Worm (Caenorhabditis elegans) whole organism, L1 larva: ENCODE data around the gene mig-15.

Experiments used
- aha-1 ChIP-seq: fragments of 150-350 bp; optimal IDR thresholded peaks from 2 replicates; lab custom pipeline; 2014; ENCODE audit warnings: missing biosample characterization, missing genetic modification characterization
- alr-1 ChIP-seq: fragments of 200-800 bp; sonication (Bioruptor generic); optimal IDR thresholded peaks from 2 replicates; lab custom pipeline; 2018; ENCODE audit warnings: borderline replicate concordance, mild to moderate bottlenecking, missing genetic modification characterization, missing compliant biosample characterization
- aly-2 ChIP-seq: fragments of 150-350 bp; optimal IDR thresholded peaks from 2 replicates; lab custom pipeline; 2014; ENCODE audit warnings: missing biosample characterization, missing genetic modification characterization
- ama-1 ChIP-seq: fragments of 150-350 bp; optimal IDR thresholded peaks from 2 replicates; lab custom pipeline; 2014
- blmp-1 ChIP-seq: fragments of 150-350 bp; optimal IDR thresholded peaks from 2 replicates; lab custom pipeline; 2014; ENCODE audit warnings: missing biosample characterization, missing genetic modification characterization
- ceh-88 ChIP-seq: fragments of 200-800 bp; sonication (Bioruptor generic); IDR thresholded peaks from 2 replicates; pipeline ENCODE4 v1.3.6; 2022; ENCODE audit warnings: missing genetic modification characterization, missing compliant biosample characterization
- ceh-90 ChIP-seq: sonication (generic microtip); optimal IDR thresholded peaks from 2 replicates; lab custom pipeline; 2016; ENCODE audit warnings: missing genetic modification characterization, missing compliant biosample characterization
- dpl-1 ChIP-seq, 3 experiments: fragments of 150-350 bp in 2 of 3; sonication (generic microtip) in 1 of 3; optimal IDR thresholded peaks; 2 replicates each; lab custom pipeline; 2014 to 2017; ENCODE audit warnings: missing biosample characterization in 3 of 3, missing genetic modification characterization in 3 of 3, missing genetic modification reagents in 3 of 3
- efl-1 ChIP-seq, 4 experiments: fragments of 150-350 bp; optimal IDR thresholded peaks in 3 of 4; peaks in 1 of 4; 1 replicate in 1 of 4; 2 replicates in 3 of 4; lab custom pipeline; 2014; ENCODE audit warnings: missing biosample characterization in 2 of 4, missing genetic modification characterization in 2 of 4, missing genetic modification reagents in 2 of 4
- elt-3 ChIP-seq, 6 experiments: fragments of 150-350 bp in 1 of 6; sonication (generic microtip); optimal IDR thresholded peaks; 2 replicates each; lab custom pipeline; 2017 to 2018; ENCODE audit warnings: missing biosample characterization in 6 of 6, missing genetic modification characterization in 6 of 6, inconsistent platforms in 1 of 6
- fkh-4 ChIP-seq: sonication (generic microtip); optimal IDR thresholded peaks from 2 replicates; lab custom pipeline; 2016; ENCODE audit warnings: missing compliant biosample characterization, missing genetic modification characterization, borderline replicate concordance
- grh-1 ChIP-seq: fragments of 200-800 bp; sonication (Bioruptor generic); IDR thresholded peaks from 2 replicates; pipeline ENCODE4 v1.3.6; 2022; ENCODE audit warnings: missing genetic modification reagents, missing genetic modification characterization, missing compliant biosample characterization
- hlh-17 ChIP-seq: fragments of 200-800 bp; sonication (Bioruptor generic); optimal IDR thresholded peaks from 2 replicates; lab custom pipeline; 2018; ENCODE audit warnings: missing genetic modification characterization, mild to moderate bottlenecking, missing compliant biosample characterization, moderate library complexity, borderline replicate concordance
- irx-1 ChIP-seq: sonication (generic microtip); optimal IDR thresholded peaks from 2 replicates; lab custom pipeline; 2016; ENCODE audit warnings: missing genetic modification characterization, missing compliant biosample characterization
- jun-1 ChIP-seq: fragments of 150-350 bp; optimal IDR thresholded peaks from 2 replicates; lab custom pipeline; 2014; ENCODE audit warnings: missing biosample characterization, missing genetic modification reagents, missing genetic modification characterization
- lin-13 ChIP-seq: fragments of 150-350 bp; optimal IDR thresholded peaks from 2 replicates; lab custom pipeline; 2014; ENCODE audit warnings: missing biosample characterization, missing genetic modification reagents, missing genetic modification characterization
- lin-14 ChIP-seq: fragments of 200-800 bp; sonication (Bioruptor generic); optimal IDR thresholded peaks from 2 replicates; lab custom pipeline; 2018; ENCODE audit warnings: mild to moderate bottlenecking, missing genetic modification characterization, moderate library complexity, missing compliant biosample characterization
- lin-15B ChIP-seq: fragments of 150-350 bp; sonication (generic microtip); optimal IDR thresholded peaks from 3 replicates; lab custom pipeline; 2014; ENCODE audit warnings: missing biosample characterization, missing genetic modification characterization
- lin-39 ChIP-seq: fragments of 150-350 bp; optimal IDR thresholded peaks from 2 replicates; lab custom pipeline; 2014; ENCODE audit warnings: missing biosample characterization, missing genetic modification reagents, missing genetic modification characterization
- lsy-2 ChIP-seq, 2 experiments: fragments of 150-350 bp; optimal IDR thresholded peaks; 2 replicates each; lab custom pipeline; 2014; ENCODE audit warnings: missing biosample characterization in 2 of 2, missing genetic modification characterization in 2 of 2
- mab-9 ChIP-seq: fragments of 200-800 bp; sonication (Bioruptor generic); IDR thresholded peaks from 2 replicates; pipeline ENCODE4 v1.3.6; 2022; ENCODE audit warnings: missing genetic modification reagents, missing genetic modification characterization, missing compliant biosample characterization
- mdl-1 ChIP-seq, 2 experiments: fragments of 150-350 bp; optimal IDR thresholded peaks; 2 replicates each; lab custom pipeline; 2014 to 2017; ENCODE audit warnings: missing biosample characterization in 2 of 2, missing genetic modification characterization in 2 of 2, inconsistent platforms in 1 of 2
- mep-1 ChIP-seq: fragments of 150-350 bp; optimal IDR thresholded peaks from 2 replicates; lab custom pipeline; 2014; ENCODE audit warnings: missing biosample characterization, missing genetic modification characterization
- nhr-20 ChIP-seq: sonication (generic microtip); optimal IDR thresholded peaks from 2 replicates; lab custom pipeline; 2016; ENCODE audit warnings: mild to moderate bottlenecking, missing genetic modification characterization, missing compliant biosample characterization
- nhr-28 ChIP-seq: fragments of 150-350 bp; optimal IDR thresholded peaks from 2 replicates; lab custom pipeline; 2014; ENCODE audit warnings: missing biosample characterization, missing genetic modification characterization
- nhr-77 ChIP-seq: fragments of 150-350 bp; optimal IDR thresholded peaks from 2 replicates; lab custom pipeline; 2014; ENCODE audit warnings: missing biosample characterization, missing genetic modification characterization
- nhr-85 ChIP-seq: sonication (generic microtip); peaks from one replicate; lab custom pipeline; 2016; ENCODE audit warnings: missing genetic modification characterization, inconsistent platforms, missing compliant biosample characterization
- pag-3 ChIP-seq: sonication (generic microtip); optimal IDR thresholded peaks from 2 replicates; lab custom pipeline; 2017; ENCODE audit warnings: missing genetic modification characterization, mild to moderate bottlenecking, missing compliant biosample characterization, antibody characterized with exemption, borderline replicate concordance; ENCODE audit not compliant: insufficient read depth
- pax-3 ChIP-seq: fragments of 200-800 bp; sonication (Bioruptor generic); optimal IDR thresholded peaks from 2 replicates; lab custom pipeline; 2018; ENCODE audit warnings: mild to moderate bottlenecking, missing genetic modification characterization, moderate library complexity, missing compliant biosample characterization
- pqm-1 ChIP-seq: sonication (generic microtip); optimal IDR thresholded peaks from 3 replicates; lab custom pipeline; 2017; ENCODE audit warnings: missing biosample characterization, missing genetic modification characterization
- rnt-1 ChIP-seq: sonication (generic microtip); optimal IDR thresholded peaks from 2 replicates; lab custom pipeline; 2016; ENCODE audit warnings: mild to moderate bottlenecking, missing genetic modification characterization, moderate library complexity, missing compliant biosample characterization
- skn-1 ChIP-seq: fragments of 150-350 bp; optimal IDR thresholded peaks from 2 replicates; lab custom pipeline; 2014; ENCODE audit warnings: missing biosample characterization, missing genetic modification characterization
- snpc-4 ChIP-seq: fragments of 150-350 bp; optimal IDR thresholded peaks from 2 replicates; lab custom pipeline; 2014; ENCODE audit warnings: missing biosample characterization, missing genetic modification characterization
- snu-23 ChIP-seq: sonication (generic microtip); optimal IDR thresholded peaks from 2 replicates; lab custom pipeline; 2016; ENCODE audit warnings: missing genetic modification characterization, missing compliant biosample characterization
- sox-4 ChIP-seq: sonication (generic microtip); optimal IDR thresholded peaks from 2 replicates; lab custom pipeline; 2016; ENCODE audit warnings: missing genetic modification characterization, missing compliant biosample characterization
- sptf-1 ChIP-seq: fragments of 150-350 bp; optimal IDR thresholded peaks from 2 replicates; lab custom pipeline; 2014; ENCODE audit warnings: missing biosample characterization, missing genetic modification characterization
- swsn-7 ChIP-seq: sonication (generic microtip); optimal IDR thresholded peaks from 2 replicates; lab custom pipeline; 2016; ENCODE audit warnings: missing genetic modification characterization, missing compliant biosample characterization
- unc-30 ChIP-seq: sonication (generic microtip); optimal IDR thresholded peaks from 2 replicates; lab custom pipeline; 2017; ENCODE audit warnings: missing biosample characterization, missing genetic modification characterization
- unc-62 ChIP-seq: fragments of 150-350 bp; optimal IDR thresholded peaks from 2 replicates; lab custom pipeline; 2014; ENCODE audit warnings: missing biosample characterization, missing genetic modification reagents, missing genetic modification characterization
- unc-86 ChIP-seq: sonication (generic microtip); optimal IDR thresholded peaks from 2 replicates; lab custom pipeline; 2016; ENCODE audit warnings: missing genetic modification characterization, missing compliant biosample characterization
- unc-98 ChIP-seq: fragments of 200-800 bp; sonication (Bioruptor generic); IDR thresholded peaks from 2 replicates; pipeline ENCODE4 v1.3.6; 2022; ENCODE audit warnings: missing genetic modification characterization, missing compliant biosample characterization
- zip-4 ChIP-seq: fragments of 200-800 bp; sonication (Bioruptor generic); optimal IDR thresholded peaks from 2 replicates; lab custom pipeline; 2018; ENCODE audit warnings: mild to moderate bottlenecking, missing genetic modification characterization, moderate library complexity, missing compliant biosample characterization
- ztf-11 ChIP-seq, 2 experiments: sonication (generic microtip); optimal IDR thresholded peaks; 2 replicates each; lab custom pipeline; 2016 to 2017; ENCODE audit warnings: missing genetic modification characterization in 2 of 2, missing biosample characterization in 1 of 2, missing compliant biosample characterization in 1 of 2
- ztf-4 ChIP-seq: fragments of 150-350 bp; optimal IDR thresholded peaks from 2 replicates; lab custom pipeline; 2014; ENCODE audit warnings: missing biosample characterization, missing genetic modification characterization

The mig-15 gene

ce11 chrX:10429203-10429602, 746 bp upstream of the mig-15 start:
- peak; percentile 66 for TF ChIP-seq lin-14 (GFP tag; lab: Kevin White, UChicago)
- no peak for TF ChIP-seq swsn-7 (tag; lab: Kevin White, UChicago)
- no peak for TF ChIP-seq zip-4 (GFP tag; lab: Kevin White, UChicago)
- no peak for TF ChIP-seq lin-39
- TF ChIP-seq blmp-1 (tag; lab: Kevin White, UChicago) = peak; percentile 93
- TF ChIP-seq nhr-85 (tag; lab: Kevin White, UChicago) = peak; percentile 35
- no peak for TF ChIP-seq snpc-4
- no peak for TF ChIP-seq ztf-4 (tag; lab: Kevin White, UChicago)
- TF ChIP-seq snu-23 (GFP tag; lab: Kevin White, UChicago) = peak; percentile 24
- peak in 1 of 6 experiments; percentile 35 for TF ChIP-seq elt-3 (tag; optimal IDR thresholded peaks at IDR 0.05; lab: Kevin White, UChicago)
- peak; percentile 45 for TF ChIP-seq mep-1 (tag; lab: Kevin White, UChicago)

ce11 chrX:10428109-10428508, 348 bp downstream of the mig-15 start:
- TF ChIP-seq nhr-77 (no peak), lin-15B (tag; lab: Kevin White, UChicago) (no peak), mdl-1 (tag; optimal IDR thresholded peaks at IDR 0.05; lab: Kevin White, UChicago) (no peak), ceh-88 (GFP tag; lab: Robert Waterston, UW) (no peak), pax-3 (tag; lab: Kevin White, UChicago) (no peak), nhr-85 (tag; lab: Kevin White, UChicago) (peak; percentile 49), lin-39 (no peak), aly-2 (tag; lab: Kevin White, UChicago) (no peak), unc-30 (tag; lab: Kevin White, UChicago) (no peak), lin-14 (GFP tag; lab: Kevin White, UChicago) (peak; percentile 5), snpc-4 (no peak), alr-1 (tag; lab: Kevin White, UChicago) (no peak), hlh-17 (GFP tag; lab: Kevin White, UChicago) (no peak), efl-1 (optimal IDR thresholded peaks at IDR 0.05; lab: Kevin White, UChicago) (no peak), efl-1 (GFP tag; optimal IDR thresholded peaks at IDR 0.05 in 1 of 2; lab: Kevin White, UChicago) (peak in 1 of 2 experiments; percentile 38), ceh-90 (tag; lab: Kevin White, UChicago) (no peak), grh-1 (GFP tag; lab: Robert Waterston, UW) (no peak), unc-98 (no peak)

- TF ChIP-seq ceh-90 (tag; lab: Kevin White, UChicago) (no peak), ztf-11 (tag; optimal IDR thresholded peaks at IDR 0.05; lab: Kevin White, UChicago) (peak in 1 of 2 experiments; percentile 48), efl-1 (optimal IDR thresholded peaks at IDR 0.05; lab: Kevin White, UChicago) (no peak), efl-1 (GFP tag; optimal IDR thresholded peaks at IDR 0.05 in 1 of 2; lab: Kevin White, UChicago) (peak in 1 of 2 experiments; percentile 41)
Observed at ce11 chrX:10424744-10425143, 3.7 kb downstream of the mig-15 start.

- TF ChIP-seq jun-1 (tag; lab: Kevin White, UChicago) (no peak), nhr-85 (tag; lab: Kevin White, UChicago) (peak; percentile 30)
Observed at ce11 chrX:10422714-10423113, 5.7 kb downstream of the mig-15 start.

ce11 chrX:10419743-10420142, 8.7 kb downstream of the mig-15 start, which contains the start of gene cdk-11.2:
cdk-11.2 (minus strand) TSS chrX:10419765.
- TF ChIP-seq sox-4 (tag; lab: Kevin White, UChicago) = no peak
- no peak for TF ChIP-seq lin-13 (GFP tag; lab: Kevin White, UChicago)
- TF ChIP-seq fkh-4 (tag; lab: Kevin White, UChicago) = no peak
- TF ChIP-seq pag-3 = no peak
- TF ChIP-seq aha-1 (tag; lab: Kevin White, UChicago) = no peak
- peak; percentile 50 for TF ChIP-seq rnt-1
- TF ChIP-seq grh-1 (GFP tag; lab: Robert Waterston, UW) = no peak; the same call in 1 of the 2 replicates
- no peak for TF ChIP-seq unc-30 (tag; lab: Kevin White, UChicago)
- no peak for TF ChIP-seq pqm-1 (tag; lab: Kevin White, UChicago)
- peak; percentile 37 for TF ChIP-seq nhr-77
- no peak for TF ChIP-seq mab-9 (GFP tag; lab: Robert Waterston, UW)
- TF ChIP-seq nhr-28 (tag; lab: Kevin White, UChicago) = no peak
- no peak for TF ChIP-seq ama-1 (lab: Kevin White, UChicago)
- TF ChIP-seq lsy-2 (tag; optimal IDR thresholded peaks at IDR 0.05; lab: Kevin White, UChicago) = peak; percentile 47 to 74
- TF ChIP-seq nhr-85 (tag; lab: Kevin White, UChicago) = peak; percentile 61
- TF ChIP-seq sptf-1 (tag; lab: Kevin White, UChicago) = no peak
- no peak for TF ChIP-seq unc-62 (GFP tag; lab: Kevin White, UChicago)
- no peak for TF ChIP-seq unc-86
- peak; percentile 35 to 63 (median 40) for TF ChIP-seq dpl-1 (GFP tag; optimal IDR thresholded peaks at IDR 0.05; lab: Kevin White, UChicago)
- peak; percentile 29 for TF ChIP-seq irx-1
- peak; percentile 68 for TF ChIP-seq nhr-20 (tag; lab: Kevin White, UChicago)
- TF ChIP-seq skn-1 (tag; lab: Kevin White, UChicago) = peak; percentile 85
